Worm (Caenorhabditis elegans): ENCODE data around the gene pid-1.
A peak's percentile ranks its signal among the peaks of the same experiment; 100 is the strongest.

The pid-1 gene

ce11 chrII:7693929-7694328 lies 3.6 kb upstream of the pid-1 start, which contains the start of gene nhx-2:
nhx-2 (minus strand) TSS chrII:7693957.
- TF ChIP-seq daf-16 (GFP tag; optimal IDR thresholded peaks at IDR 0.05) (no peak), daf-16 (tag; optimal IDR thresholded peaks at IDR 0.05) (peak; percentile 40), egl-27 (tag; optimal IDR thresholded peaks at IDR 0.05) (no peak), hlh-11 (tag; optimal IDR thresholded peaks at IDR 0.05) (peak; percentile 41), unc-62 (GFP tag; optimal IDR thresholded peaks at IDR 0.05 in 1 of 2) (peak in 1 of 2 experiments; percentile 37), unc-62 (tag; optimal IDR thresholded peaks at IDR 0.05) (no peak), dmd-6 (GFP tag; IDR thresholded peaks at IDR 0.05) (peak; percentile 73), Y75B8A.6 (GFP tag; IDR thresholded peaks at IDR 0.05) (no peak), tra-1 (GFP tag; IDR thresholded peaks at IDR 0.05) (peak; percentile 58; the same call in 1 of the 2 replicates), pqm-1 (tag; optimal IDR thresholded peaks at IDR 0.05) (peak; percentile 62), nhr-41 (GFP tag; IDR thresholded peaks at IDR 0.05) (no peak), Y105C5A.15 (GFP tag; IDR thresholded peaks at IDR 0.05) (no peak), ZK337.2 (GFP tag; IDR thresholded peaks at IDR 0.05) (no peak), php-3 (GFP tag; IDR thresholded peaks at IDR 0.05) (peak; percentile 50; the same call in 1 of the 2 replicates), mdt-29 (GFP tag; IDR thresholded peaks at IDR 0.05) (no peak), ceh-44 (GFP tag; IDR thresholded peaks at IDR 0.05) (no peak), gei-8 (GFP tag; optimal IDR thresholded peaks at IDR 0.05) (no peak), dve-1 (tag; optimal IDR thresholded peaks at IDR 0.05; ENCODE audit: insufficient read depth) (peak; percentile 47), nhr-28 (tag; optimal IDR thresholded peaks at IDR 0.05) (peak; percentile 57), Y5F2A.4 (GFP tag; optimal IDR thresholded peaks at IDR 0.05) (no peak)

ce11 chrII:7684589-7684988 lies 5.8 kb downstream of the pid-1 start, which contains the start of gene F18A1.1:
F18A1.1 (plus strand) TSS chrII:7684889.
- no peak for TF ChIP-seq nhr-111 (GFP tag; optimal IDR thresholded peaks at IDR 0.05)
- peak; percentile 19 for TF ChIP-seq nhr-237 (tag; optimal IDR thresholded peaks at IDR 0.05)
- TF ChIP-seq hmg-1.1 (GFP tag; IDR thresholded peaks at IDR 0.05), result no peak

- TF ChIP-seq attf-4 (tag; optimal IDR thresholded peaks at IDR 0.05) (no peak), zfp-2 (tag; optimal IDR thresholded peaks at IDR 0.05) (no peak), mep-1 (tag; optimal IDR thresholded peaks at IDR 0.05) (no peak), snpc-1.2 (GFP tag; IDR thresholded peaks at IDR 0.05) (peak; percentile 53; the same call in 1 of the 2 replicates), hmg-1.1 (GFP tag; IDR thresholded peaks at IDR 0.05) (no peak), nhr-41 (GFP tag; IDR thresholded peaks at IDR 0.05) (no peak), hif-1 (tag; optimal IDR thresholded peaks at IDR 0.05) (no peak), unc-62 (GFP tag; optimal IDR thresholded peaks at IDR 0.05 in 1 of 2) (peak in 1 of 2 experiments; percentile 54), unc-62 (tag; optimal IDR thresholded peaks at IDR 0.05) (no peak), daf-16 (GFP tag; optimal IDR thresholded peaks at IDR 0.05) (no peak), daf-16 (tag; optimal IDR thresholded peaks at IDR 0.05) (no peak), mxl-3 (GFP tag; optimal IDR thresholded peaks at IDR 0.05) (no peak), nhr-237 (tag; optimal IDR thresholded peaks at IDR 0.05) (no peak)
Measured at ce11 chrII:7682488-7682887, 7.9 kb downstream of the pid-1 start.

ce11 chrII:7681898-7682297 lies 8.5 kb downstream of the pid-1 start, which contains the start of gene lin-26:
lin-26 (plus strand) TSS chrII:7682198.
- TF ChIP-seq daf-19 (GFP tag; conservative IDR thresholded peaks at IDR 0.05) (no peak), unc-62 (GFP tag; optimal IDR thresholded peaks at IDR 0.05 in 1 of 2) (peak in 1 of 2 experiments; percentile 86), unc-62 (tag; optimal IDR thresholded peaks at IDR 0.05) (no peak), madf-5 (GFP tag; IDR thresholded peaks at IDR 0.05) (no peak), sdz-12 (GFP tag; optimal IDR thresholded peaks at IDR 0.05) (no peak), hlh-30 (tag; optimal IDR thresholded peaks at IDR 0.05; ENCODE audit: insufficient read depth) (peak; percentile 12), egl-27 (tag; optimal IDR thresholded peaks at IDR 0.05) (no peak), nhr-42 (GFP tag; IDR thresholded peaks at IDR 0.05) (no peak), nhr-10 (tag; optimal IDR thresholded peaks at IDR 0.05) (no peak)
